Fruit fly (Drosophila melanogaster) whole organism, prepupa: ENCODE measurements around the gene CG31199.

Experiments
- CG10631 ChIP-seq: fragments of 200-800 bp; sonication (Bioruptor generic); optimal IDR thresholded peaks from 2 replicates; lab custom pipeline; 2016; ENCODE audit warnings: missing biosample characterization, missing genetic modification characterization
- CG10669 ChIP-seq: fragments of 200-800 bp; sonication (Bioruptor generic); optimal IDR thresholded peaks from 3 replicates; lab custom pipeline; 2018; ENCODE audit warnings: missing biosample characterization, mild to moderate bottlenecking, missing genetic modification characterization, moderate library complexity
- CG11294 ChIP-seq: fragments of 200-800 bp; sonication (Bioruptor generic); IDR thresholded peaks from 2 replicates; pipeline ENCODE4 v1.3.6; 2022; ENCODE audit warnings: missing biosample characterization, missing genetic modification characterization
- CG11762 ChIP-seq: fragments of 200-800 bp; sonication (Bioruptor generic); optimal IDR thresholded peaks from 3 replicates; lab custom pipeline; 2016; ENCODE audit warnings: missing biosample characterization, missing genetic modification characterization; ENCODE audit not compliant: insufficient read depth
- CG11902 ChIP-seq: fragments of 200-800 bp; sonication (Bioruptor generic); optimal IDR thresholded peaks from 3 replicates; lab custom pipeline; 2016; ENCODE audit warnings: missing biosample characterization, missing genetic modification characterization
- CG15336 ChIP-seq: fragments of 200-800 bp; sonication (Bioruptor generic); IDR thresholded peaks from 2 replicates; pipeline ENCODE4 v1.3.6; 2022; ENCODE audit warnings: missing biosample characterization, missing genetic modification characterization
- CG1621 ChIP-seq: fragments of 200-800 bp; sonication (Bioruptor generic); optimal IDR thresholded peaks from 3 replicates; lab custom pipeline; 2018; ENCODE audit warnings: missing biosample characterization, mild to moderate bottlenecking, missing genetic modification characterization
- CG16779 ChIP-seq: fragments of 200-800 bp; sonication (Bioruptor generic); optimal IDR thresholded peaks from 3 replicates; lab custom pipeline; 2017; ENCODE audit warnings: missing biosample characterization, mild to moderate bottlenecking, missing genetic modification characterization
- CG3032 ChIP-seq: fragments of 200-800 bp; optimal IDR thresholded peaks from 2 replicates; lab custom pipeline; 2019; ENCODE audit warnings: missing biosample characterization, mild to moderate bottlenecking, missing genetic modification characterization, moderate library complexity
- CG31627 ChIP-seq: fragments of 200-800 bp; sonication (Bioruptor generic); optimal IDR thresholded peaks from 3 replicates; lab custom pipeline; 2016; ENCODE audit warnings: missing biosample characterization, missing genetic modification characterization
- CG34406 ChIP-seq: fragments of 200-800 bp; sonication (Bioruptor generic); optimal IDR thresholded peaks from 3 replicates; lab custom pipeline; 2016; ENCODE audit warnings: missing biosample characterization, missing genetic modification characterization
- CG3919 ChIP-seq: fragments of 200-800 bp; sonication (Bioruptor generic); optimal IDR thresholded peaks from 3 replicates; lab custom pipeline; 2016; ENCODE audit warnings: missing biosample characterization, missing genetic modification characterization
- CG4318 ChIP-seq: fragments of 200-800 bp; sonication (Bioruptor generic); optimal IDR thresholded peaks from 3 replicates; lab custom pipeline; 2017; ENCODE audit warnings: missing biosample characterization, mild to moderate bottlenecking, missing genetic modification characterization
- CG6276 ChIP-seq: fragments of 200-800 bp; sonication (Bioruptor generic); optimal IDR thresholded peaks from 2 replicates; lab custom pipeline; 2017; ENCODE audit warnings: missing biosample characterization, mild to moderate bottlenecking, missing genetic modification characterization
- CG6792 ChIP-seq: fragments of 200-800 bp; sonication (Bioruptor generic); optimal IDR thresholded peaks from 3 replicates; lab custom pipeline; 2016; ENCODE audit warnings: missing biosample characterization, missing genetic modification characterization
- CG6808 ChIP-seq: fragments of 200-800 bp; sonication (Bioruptor generic); optimal IDR thresholded peaks from 3 replicates; lab custom pipeline; 2017; ENCODE audit warnings: missing biosample characterization, missing genetic modification characterization, mild to moderate bottlenecking, moderate library complexity, missing genetic modification reagents
- CG6854 ChIP-seq: fragments of 200-800 bp; sonication (Bioruptor generic); optimal IDR thresholded peaks from 2 replicates; lab custom pipeline; 2017; ENCODE audit warnings: missing biosample characterization, mild to moderate bottlenecking, missing genetic modification characterization
- CG8119 ChIP-seq: fragments of 200-800 bp; sonication (Bioruptor generic); IDR thresholded peaks from 3 replicates; pipeline ENCODE4 v1.3.6; 2022; ENCODE audit warnings: missing biosample characterization, missing genetic modification characterization
- CG8319 ChIP-seq: fragments of 200-800 bp; sonication (Bioruptor generic); optimal IDR thresholded peaks from 3 replicates; lab custom pipeline; 2016; ENCODE audit warnings: missing biosample characterization, missing genetic modification characterization
- CG8632 ChIP-seq: fragments of 200-800 bp; sonication (Bioruptor generic); optimal IDR thresholded peaks from 3 replicates; lab custom pipeline; 2016; ENCODE audit warnings: missing biosample characterization, missing genetic modification characterization
- CG9139 ChIP-seq: fragments of 200-800 bp; sonication (Bioruptor generic); optimal IDR thresholded peaks from 3 replicates; lab custom pipeline; 2017; ENCODE audit warnings: missing biosample characterization, mild to moderate bottlenecking, missing genetic modification characterization
- Eip78C ChIP-seq: fragments of 200-800 bp; sonication (Bioruptor generic); peaks from one replicate; lab custom pipeline; 2016; ENCODE audit warnings: missing biosample characterization, missing genetic modification characterization
- Eip93F ChIP-seq: fragments of 200-800 bp; sonication (Bioruptor generic); optimal IDR thresholded peaks from 2 replicates; lab custom pipeline; 2016; ENCODE audit warnings: missing biosample characterization, mild to moderate bottlenecking, missing genetic modification characterization
- Ets21C ChIP-seq: fragments of 200-800 bp; sonication (Bioruptor generic); optimal IDR thresholded peaks from 3 replicates; lab custom pipeline; 2016; ENCODE audit warnings: missing biosample characterization, missing genetic modification characterization
- Ets96B ChIP-seq: fragments of 200-800 bp; optimal IDR thresholded peaks from 2 replicates; lab custom pipeline; 2019; ENCODE audit warnings: missing biosample characterization, mild to moderate bottlenecking, missing genetic modification characterization, moderate library complexity
- Gug ChIP-seq: fragments of 200-800 bp; sonication (Bioruptor generic); IDR thresholded peaks from 2 replicates; pipeline ENCODE4 v1.3.6; 2022; ENCODE audit warnings: missing biosample characterization, missing genetic modification characterization
- Hr38 ChIP-seq: sonication (Bioruptor generic); optimal IDR thresholded peaks from 2 replicates; lab custom pipeline; 2016; ENCODE audit warnings: missing biosample characterization, missing genetic modification characterization
- Hr39 ChIP-seq: fragments of 200-800 bp; sonication (Bioruptor generic); optimal IDR thresholded peaks from 2 replicates; lab custom pipeline; 2016; ENCODE audit warnings: missing biosample characterization, missing genetic modification characterization
- Hr4 ChIP-seq: fragments of 200-800 bp; sonication (Bioruptor generic); optimal IDR thresholded peaks from 3 replicates; lab custom pipeline; 2016; ENCODE audit warnings: missing biosample characterization, missing genetic modification characterization
- Met ChIP-seq: fragments of 200-800 bp; sonication (Bioruptor generic); optimal IDR thresholded peaks from 3 replicates; lab custom pipeline; 2016; ENCODE audit warnings: missing biosample characterization, missing genetic modification characterization
- OdsH ChIP-seq: fragments of 200-800 bp; sonication (Bioruptor generic); optimal IDR thresholded peaks from 3 replicates; lab custom pipeline; 2016; ENCODE audit warnings: missing biosample characterization, missing genetic modification characterization
- Smox ChIP-seq: fragments of 200-800 bp; sonication (Bioruptor generic); optimal IDR thresholded peaks from 3 replicates; lab custom pipeline; 2016; ENCODE audit warnings: missing biosample characterization, missing genetic modification characterization
- Sox102F ChIP-seq: fragments of 200-800 bp; sonication (Bioruptor generic); optimal IDR thresholded peaks from 2 replicates; lab custom pipeline; 2016; ENCODE audit warnings: missing biosample characterization, mild to moderate bottlenecking, missing genetic modification characterization
- Sox14 ChIP-seq: fragments of 200-800 bp; sonication (Bioruptor generic); optimal IDR thresholded peaks from 3 replicates; lab custom pipeline; 2016; ENCODE audit warnings: missing biosample characterization, missing genetic modification characterization
- Sox15 ChIP-seq: fragments of 200-800 bp; sonication (Bioruptor generic); optimal IDR thresholded peaks from 3 replicates; lab custom pipeline; 2016; ENCODE audit warnings: missing biosample characterization, missing genetic modification characterization
- achi ChIP-seq: fragments of 200-800 bp; sonication (Bioruptor generic); optimal IDR thresholded peaks from 3 replicates; lab custom pipeline; 2016; ENCODE audit warnings: missing biosample characterization, missing genetic modification characterization
- acj6 ChIP-seq: fragments of 200-800 bp; sonication (Bioruptor generic); optimal IDR thresholded peaks from 3 replicates; lab custom pipeline; 2016; ENCODE audit warnings: missing biosample characterization, missing genetic modification characterization
- cyc ChIP-seq: fragments of 200-800 bp; sonication (Bioruptor generic); optimal IDR thresholded peaks from 3 replicates; lab custom pipeline; 2016; ENCODE audit warnings: missing biosample characterization, missing genetic modification characterization
- dac ChIP-seq: fragments of 200-800 bp; sonication (Bioruptor generic); optimal IDR thresholded peaks from 2 replicates; lab custom pipeline; 2017; ENCODE audit warnings: missing biosample characterization, mild to moderate bottlenecking, missing genetic modification characterization
- esn ChIP-seq: fragments of 200-800 bp; sonication (Bioruptor generic); optimal IDR thresholded peaks from 2 replicates; lab custom pipeline; 2016; ENCODE audit warnings: missing biosample characterization, mild to moderate bottlenecking, missing genetic modification characterization, moderate library complexity
- fd59A ChIP-seq: fragments of 200-800 bp; sonication (Bioruptor generic); optimal IDR thresholded peaks from 2 replicates; lab custom pipeline; 2017; ENCODE audit warnings: missing biosample characterization, mild to moderate bottlenecking, missing genetic modification characterization, missing genetic modification reagents
- fd85E ChIP-seq: fragments of 200-800 bp; sonication (Bioruptor generic); optimal IDR thresholded peaks from 3 replicates; lab custom pipeline; 2016; ENCODE audit warnings: missing biosample characterization, missing genetic modification characterization
- fkh ChIP-seq: fragments of 200-800 bp; sonication (Bioruptor generic); optimal IDR thresholded peaks from 3 replicates; lab custom pipeline; 2017; ENCODE audit warnings: missing biosample characterization, mild to moderate bottlenecking, missing genetic modification characterization, moderate library complexity
- lz ChIP-seq: fragments of 200-800 bp; sonication (Bioruptor generic); optimal IDR thresholded peaks from 3 replicates; lab custom pipeline; 2016; ENCODE audit warnings: missing biosample characterization, missing genetic modification characterization
- net ChIP-seq: fragments of 200-800 bp; sonication (Bioruptor generic); optimal IDR thresholded peaks from 3 replicates; lab custom pipeline; 2016; ENCODE audit warnings: missing biosample characterization, missing genetic modification characterization
- pdm3 ChIP-seq: fragments of 200-800 bp; sonication (Bioruptor generic); optimal IDR thresholded peaks from 3 replicates; lab custom pipeline; 2016; ENCODE audit warnings: missing biosample characterization, missing genetic modification characterization
- spab ChIP-seq: fragments of 200-800 bp; sonication (Bioruptor generic); optimal IDR thresholded peaks from 2 replicates; lab custom pipeline; 2017; ENCODE audit warnings: missing biosample characterization, mild to moderate bottlenecking, missing genetic modification characterization, missing genetic modification reagents
- ss ChIP-seq, 2 experiments: fragments of 200-800 bp; sonication (Bioruptor generic); optimal IDR thresholded peaks; 2 replicates in 1 of 2; 3 replicates in 1 of 2; lab custom pipeline; 2017 to 2018; ENCODE audit warnings: mild to moderate bottlenecking in 2 of 2, missing biosample characterization in 2 of 2, missing genetic modification characterization in 2 of 2, moderate library complexity in 1 of 2
- topi ChIP-seq: fragments of 200-800 bp; sonication (Bioruptor generic); optimal IDR thresholded peaks from 3 replicates; lab custom pipeline; 2016; ENCODE audit warnings: missing biosample characterization, missing genetic modification characterization
- vri ChIP-seq: fragments of 200-800 bp; sonication (Bioruptor generic); optimal IDR thresholded peaks from 3 replicates; lab custom pipeline; 2016; ENCODE audit warnings: missing biosample characterization, mild to moderate bottlenecking, missing genetic modification characterization

The CG31199 gene

DNA sequence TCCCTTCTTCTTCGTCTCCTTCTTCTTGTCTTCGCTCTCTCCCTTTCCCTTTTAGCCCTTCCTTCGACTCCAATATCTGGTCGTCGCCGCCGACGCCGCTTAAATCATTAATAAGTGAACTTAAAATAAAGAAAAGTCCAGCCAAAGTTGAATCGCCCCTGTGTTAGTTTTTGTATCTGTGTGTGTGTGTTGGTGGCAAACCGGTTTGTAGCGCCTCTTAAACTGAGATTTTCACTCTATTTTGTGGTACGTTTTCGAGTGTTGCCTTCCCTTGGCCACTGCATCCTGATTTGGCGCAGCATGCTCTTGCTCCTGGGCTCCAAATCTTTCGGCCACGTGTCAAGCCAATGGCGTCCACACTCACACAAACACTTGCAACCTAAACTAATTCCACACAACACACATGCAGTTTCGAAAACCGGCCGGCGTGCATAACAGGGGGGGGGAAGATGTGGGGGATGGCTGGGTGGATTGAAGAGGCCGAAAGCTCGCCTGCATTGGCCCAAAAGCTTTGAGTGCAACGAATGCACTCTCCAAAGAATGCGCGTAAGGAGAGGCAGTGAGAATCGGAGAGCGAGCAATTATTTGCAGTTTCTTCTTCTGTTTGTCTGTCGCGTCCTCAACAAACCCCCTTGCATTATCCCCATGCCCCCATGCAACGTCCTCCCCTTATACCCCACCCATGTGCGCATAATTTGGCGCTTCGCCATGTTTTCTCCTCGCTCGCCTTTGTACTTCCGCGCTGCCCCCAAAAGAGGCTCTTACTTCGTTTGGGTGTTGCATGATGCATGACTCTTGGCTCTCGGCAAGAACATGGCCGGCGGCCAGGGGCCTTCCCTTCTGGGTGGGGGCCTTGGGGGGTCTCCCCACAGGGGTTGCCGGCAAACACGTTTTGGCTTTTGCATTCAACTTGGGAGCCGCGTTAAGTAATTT lies 41.0 kb upstream of the CG31199 start:
- TF ChIP-seq Sox15 (GFP tag; lab: Kevin White, UChicago) (no peak), CG6854 (peak; percentile 47), fd85E (no peak), topi (no peak), acj6 (GFP tag; lab: Kevin White, UChicago) (no peak), Met (peak; percentile 26), CG31627 (GFP tag; lab: Kevin White, UChicago) (no peak), cyc (GFP tag; lab: Kevin White, UChicago) (no peak), Hr4 (GFP tag; lab: Kevin White, UChicago) (no peak), Eip93F (GFP tag; lab: Kevin White, UChicago) (no peak), OdsH (GFP tag; lab: Kevin White, UChicago) (no peak), CG11762 (GFP tag; lab: Kevin White, UChicago) (no peak), CG6792 (GFP tag; lab: Kevin White, UChicago) (no peak), esn (GFP tag; lab: Kevin White, UChicago) (no peak), CG4318 (GFP tag; lab: Kevin White, UChicago) (no peak), CG15336 (GFP tag; lab: Robert Waterston, UW) (peak; percentile 73; the same call in 1 of the 2 replicates), CG8119 (GFP tag; lab: Robert Waterston, UW) (peak; percentile 58; the same call in 2 of the 3 replicates), CG8632 (GFP tag; lab: Kevin White, UChicago) (peak; percentile 19), CG11294 (GFP tag; lab: Robert Waterston, UW) (peak; percentile 59; the same call in 1 of the 2 replicates), Hr38 (GFP tag; lab: Kevin White, UChicago) (no peak), CG11902 (no peak), CG16779 (tag; lab: Kevin White, UChicago) (peak; percentile 60), CG6808 (GFP tag; lab: Kevin White, UChicago) (peak; percentile 14), CG9139 (GFP tag; lab: Kevin White, UChicago) (peak; percentile 62), ss (GFP tag; optimal IDR thresholded peaks at IDR 0.05; lab: Kevin White, UChicago) (peak; percentile 38 to 74), achi (GFP tag; lab: Kevin White, UChicago) (peak; percentile 44), CG10669 (GFP tag; lab: Kevin White, UChicago) (no peak), dac (GFP tag; lab: Kevin White, UChicago) (no peak), fd59A (no peak), Sox14 (GFP tag; lab: Kevin White, UChicago) (no peak), CG1621 (tag; lab: Kevin White, UChicago) (peak; percentile 5), Hr39 (no peak), net (GFP tag; lab: Kevin White, UChicago) (peak; percentile 27), vri (GFP tag; lab: Kevin White, UChicago) (peak; percentile 58), Ets96B (tag; lab: Kevin White, UChicago) (no peak), CG3919 (GFP tag; lab: Kevin White, UChicago) (peak; percentile 39), spab (GFP tag; lab: Kevin White, UChicago) (no peak), Sox102F (no peak), Ets21C (GFP tag; lab: Kevin White, UChicago) (no peak), fkh (GFP tag; lab: Kevin White, UChicago) (no peak), CG10631 (GFP tag; lab: Kevin White, UChicago) (no peak), Smox (no peak), CG8319 (GFP tag; lab: Kevin White, UChicago) (no peak), pdm3 (GFP tag; lab: Kevin White, UChicago) (no peak), lz (GFP tag; lab: Kevin White, UChicago) (no peak), CG3032 (tag; lab: Kevin White, UChicago) (peak; percentile 23), Eip78C (peak; percentile 18), CG6276 (GFP tag; lab: Kevin White, UChicago) (peak; percentile 47), Gug (GFP tag; lab: Robert Waterston, UW) (peak; percentile 63), CG34406 (GFP tag; lab: Kevin White, UChicago) (no peak)
